Worm (Caenorhabditis elegans) whole organism, midembryonic: ENCODE data around the gene srbc-60.

Experiments used
- T22C8.4 ChIP-seq: fragments of 200-800 bp; sonication (Bioruptor generic); IDR thresholded peaks from 2 replicates; pipeline ENCODE4 v1.3.6; 2022; ENCODE audit warnings: missing genetic modification characterization, missing compliant biosample characterization
- flt-1 ChIP-seq: fragments of 200-800 bp; sonication (Bioruptor generic); IDR thresholded peaks from 2 replicates; pipeline ENCODE4 v1.3.6; 2022; ENCODE audit warnings: missing genetic modification characterization, missing compliant biosample characterization
- med-1 ChIP-seq: sonication (generic microtip); optimal IDR thresholded peaks from 2 replicates; lab custom pipeline; 2017; ENCODE audit warnings: missing genetic modification characterization, mild to moderate bottlenecking, missing compliant biosample characterization, antibody characterized with exemption, missing genetic modification reagents; ENCODE audit not compliant: insufficient read depth

ce11 chrV:761882-762281 lies 18.2 kb upstream of the srbc-60 start, which contains the start of gene C05E4.12:
- TF ChIP-seq med-1 = no peak
- TF ChIP-seq flt-1 = no peak
- no peak for TF ChIP-seq T22C8.4 (GFP tag; lab: Robert Waterston, UW)
